Fruit fly (Drosophila melanogaster) whole organism, prepupa: ENCODE data around the gene CG14932.

ENCODE experiments used
- Met ChIP-seq: fragments of 200-800 bp; sonication (Bioruptor generic); optimal IDR thresholded peaks from 3 replicates; lab custom pipeline; 2016; ENCODE audit warnings: missing biosample characterization, missing genetic modification characterization
- cyc ChIP-seq: fragments of 200-800 bp; sonication (Bioruptor generic); optimal IDR thresholded peaks from 3 replicates; lab custom pipeline; 2016; ENCODE audit warnings: missing biosample characterization, missing genetic modification characterization

DNA sequence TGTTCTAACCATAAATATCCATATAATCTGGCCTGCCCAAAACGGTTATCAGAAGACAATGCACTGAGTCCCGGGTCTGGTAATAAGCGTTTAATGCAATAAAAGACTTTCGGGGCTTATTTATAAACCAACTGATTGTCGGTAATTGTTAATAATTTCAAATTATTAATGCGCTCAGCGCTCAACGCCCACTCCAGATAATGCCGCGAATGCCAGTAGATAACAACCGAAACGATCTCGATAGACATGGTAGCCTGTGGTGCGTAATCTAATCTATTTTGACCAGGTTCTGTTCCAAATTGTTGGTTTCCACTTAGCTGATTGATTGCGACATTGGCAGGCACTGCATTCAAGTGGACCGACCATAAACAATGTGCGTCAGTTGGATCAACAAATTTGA lies 49.1 kb upstream of the CG14932 start:
- no peak for TF ChIP-seq Met
- no peak for TF ChIP-seq cyc (GFP tag; lab: Kevin White, UChicago)
